Fruit fly (Drosophila melanogaster) whole organism, embryonic: ENCODE results near the gene mthl2.
A peak's percentile ranks its signal among the peaks of the same experiment; 100 is the strongest.

Experiments
- Atf-2 ChIP-seq: fragments of 200-800 bp; sonication (Bioruptor generic); optimal IDR thresholded peaks from 2 replicates; lab custom pipeline; 2016; ENCODE audit warnings: missing biosample characterization, missing genetic modification characterization
- BEAF-32 ChIP-seq: fragments of 200-800 bp; sonication (Bioruptor generic); optimal IDR thresholded peaks from 3 replicates; lab custom pipeline; 2017; ENCODE audit warnings: missing biosample characterization, missing genetic modification characterization, mild to moderate bottlenecking, moderate library complexity, missing genetic modification reagents
- CG1024 ChIP-seq: fragments of 200-800 bp; sonication (Bioruptor generic); IDR thresholded peaks from 2 replicates; pipeline ENCODE4 v1.3.6; 2022; ENCODE audit warnings: missing biosample characterization, missing genetic modification characterization
- CG10267 ChIP-seq: fragments of 200-800 bp; sonication (Bioruptor generic); optimal IDR thresholded peaks from 2 replicates; lab custom pipeline; 2018; ENCODE audit warnings: missing biosample characterization, mild to moderate bottlenecking, missing genetic modification characterization, moderate library complexity
- CG10366 ChIP-seq: fragments of 200-800 bp; sonication (Bioruptor generic); IDR thresholded peaks from 2 replicates; pipeline ENCODE4 v1.3.6; 2022; ENCODE audit warnings: missing biosample characterization, missing genetic modification characterization
- CG11247 ChIP-seq: fragments of 200-800 bp; sonication (Bioruptor generic); IDR thresholded peaks from 2 replicates; pipeline ENCODE4 v1.3.6; 2022; ENCODE audit warnings: missing biosample characterization, missing genetic modification characterization
- CG11398 ChIP-seq: fragments of 200-800 bp; sonication (Bioruptor generic); optimal IDR thresholded peaks from 2 replicates; lab custom pipeline; 2016; ENCODE audit warnings: missing biosample characterization, missing genetic modification characterization
- CG12155 ChIP-seq: fragments of 200-800 bp; sonication (Bioruptor generic); optimal IDR thresholded peaks from 3 replicates; lab custom pipeline; 2016; ENCODE audit warnings: missing biosample characterization, missing genetic modification characterization
- CG12236 ChIP-seq: fragments of 200-800 bp; sonication (Bioruptor generic); optimal IDR thresholded peaks from 2 replicates; lab custom pipeline; 2016; ENCODE audit warnings: missing biosample characterization, missing genetic modification characterization
- CG16813 ChIP-seq: fragments of 200-800 bp; sonication (Bioruptor generic); IDR thresholded peaks from 3 replicates; pipeline ENCODE4 v1.3.6; 2022; ENCODE audit warnings: missing biosample characterization, missing genetic modification characterization; ENCODE audit not compliant: partially characterized antibody
- CG1792 ChIP-seq: fragments of 200-800 bp; sonication (Bioruptor generic); optimal IDR thresholded peaks from 2 replicates; lab custom pipeline; 2016; ENCODE audit warnings: missing biosample characterization, missing genetic modification characterization
- CG18011 ChIP-seq: fragments of 200-800 bp; sonication (Bioruptor generic); optimal IDR thresholded peaks from 2 replicates; lab custom pipeline; 2017; ENCODE audit warnings: missing biosample characterization, missing genetic modification characterization, mild to moderate bottlenecking, moderate library complexity, missing genotype
- CG2202 ChIP-seq: fragments of 200-800 bp; sonication (Bioruptor generic); optimal IDR thresholded peaks from 2 replicates; lab custom pipeline; 2018; ENCODE audit warnings: missing biosample characterization, mild to moderate bottlenecking, missing genetic modification characterization
- CG3281 ChIP-seq: fragments of 200-800 bp; sonication (Bioruptor generic); optimal IDR thresholded peaks from 3 replicates; lab custom pipeline; 2017; ENCODE audit warnings: missing biosample characterization, mild to moderate bottlenecking, missing genetic modification characterization
- CG33213 ChIP-seq: fragments of 200-800 bp; sonication (Bioruptor generic); optimal IDR thresholded peaks from 3 replicates; lab custom pipeline; 2016; ENCODE audit warnings: missing biosample characterization, missing genetic modification characterization
- CG33557 ChIP-seq: fragments of 200-800 bp; sonication (Bioruptor generic); optimal IDR thresholded peaks from 2 replicates; lab custom pipeline; 2019; ENCODE audit warnings: missing biosample characterization, mild to moderate bottlenecking, missing genetic modification characterization, moderate library complexity
- CG3838 ChIP-seq: fragments of 200-800 bp; sonication (Bioruptor generic); optimal IDR thresholded peaks from 3 replicates; lab custom pipeline; 2016; ENCODE audit warnings: missing biosample characterization, missing genetic modification characterization
- CG4360 ChIP-seq: fragments of 200-800 bp; sonication (Bioruptor generic); IDR thresholded peaks from 2 replicates; pipeline ENCODE4 v1.3.6; 2022; ENCODE audit warnings: missing biosample characterization, missing genetic modification characterization
- CG5245 ChIP-seq: fragments of 200-800 bp; sonication (Bioruptor generic); optimal IDR thresholded peaks from 3 replicates; lab custom pipeline; 2016; ENCODE audit warnings: missing biosample characterization, missing genetic modification characterization
- CG6175 ChIP-seq: fragments of 200-800 bp; sonication (Bioruptor generic); IDR thresholded peaks from 3 replicates; pipeline ENCODE4 v1.3.6; 2022; ENCODE audit warnings: missing biosample characterization, missing genetic modification characterization
- CG6254 ChIP-seq: fragments of 200-800 bp; sonication (Bioruptor generic); optimal IDR thresholded peaks from 3 replicates; lab custom pipeline; 2017; ENCODE audit warnings: mild to moderate bottlenecking, missing biosample characterization, missing genetic modification reagents, missing genetic modification characterization
- CG6272 ChIP-seq: fragments of 200-800 bp; sonication (Bioruptor generic); IDR thresholded peaks from 2 replicates; pipeline ENCODE4 v1.3.6; 2022; ENCODE audit warnings: missing biosample characterization, missing genetic modification characterization
- CG7839 ChIP-seq: fragments of 200-800 bp; sonication (Bioruptor generic); optimal IDR thresholded peaks from 3 replicates; lab custom pipeline; 2018; ENCODE audit warnings: missing biosample characterization, mild to moderate bottlenecking, missing genetic modification characterization, moderate library complexity
- CG7928 ChIP-seq: fragments of 200-800 bp; sonication (Bioruptor generic); optimal IDR thresholded peaks from 2 replicates; lab custom pipeline; 2017; ENCODE audit warnings: missing biosample characterization, mild to moderate bottlenecking, missing genetic modification characterization
- CG8388 ChIP-seq: fragments of 200-800 bp; sonication (Bioruptor generic); optimal IDR thresholded peaks from 2 replicates; lab custom pipeline; 2019; ENCODE audit warnings: missing biosample characterization, mild to moderate bottlenecking, missing genetic modification characterization, moderate library complexity
- CoRest ChIP-seq: fragments of 200-800 bp; sonication (Bioruptor generic); optimal IDR thresholded peaks from 3 replicates; lab custom pipeline; 2018; ENCODE audit warnings: missing biosample characterization, mild to moderate bottlenecking, missing genetic modification characterization, moderate library complexity
- CrebB ChIP-seq: fragments of 200-800 bp; sonication (Bioruptor generic); optimal IDR thresholded peaks from 3 replicates; lab custom pipeline; 2018; ENCODE audit warnings: missing biosample characterization, mild to moderate bottlenecking, missing genetic modification characterization
- Fer2 ChIP-seq: fragments of 200-800 bp; sonication (Bioruptor generic); optimal IDR thresholded peaks from 2 replicates; lab custom pipeline; 2018; ENCODE audit warnings: missing biosample characterization, mild to moderate bottlenecking, missing genetic modification characterization, moderate library complexity
- Hmr ChIP-seq: fragments of 200-800 bp; sonication (Bioruptor generic); optimal IDR thresholded peaks from 3 replicates; lab custom pipeline; 2017; ENCODE audit warnings: mild to moderate bottlenecking, missing biosample characterization, missing genetic modification reagents, missing genetic modification characterization
- MBD-R2 ChIP-seq: fragments of 200-800 bp; sonication (Bioruptor generic); IDR thresholded peaks from 2 replicates; pipeline ENCODE4 v1.3.6; 2022; ENCODE audit warnings: missing biosample characterization, missing genetic modification characterization
- Nf-YC ChIP-seq: fragments of 200-800 bp; optimal IDR thresholded peaks from 3 replicates; lab custom pipeline; 2019; ENCODE audit warnings: missing biosample characterization, mild to moderate bottlenecking, missing genetic modification characterization, moderate library complexity
- NfI ChIP-seq: fragments of 200-800 bp; sonication (Bioruptor generic); optimal IDR thresholded peaks from 3 replicates; lab custom pipeline; 2018; ENCODE audit warnings: missing biosample characterization, mild to moderate bottlenecking, missing genetic modification characterization, moderate library complexity
- Ptx1 ChIP-seq: fragments of 200-800 bp; sonication (Bioruptor generic); IDR thresholded peaks from 2 replicates; pipeline ENCODE4 v1.3.6; 2022; ENCODE audit warnings: missing biosample characterization, missing genetic modification characterization
- Scr ChIP-seq: fragments of 200-800 bp; sonication (Bioruptor generic); IDR thresholded peaks from 2 replicates; pipeline ENCODE4 v1.3.6; 2022; ENCODE audit warnings: missing biosample characterization, missing genetic modification characterization; ENCODE audit not compliant: partially characterized antibody
- TFAM ChIP-seq: fragments of 200-800 bp; sonication (Bioruptor generic); optimal IDR thresholded peaks from 2 replicates; lab custom pipeline; 2017; ENCODE audit warnings: missing biosample characterization, missing genetic modification characterization, inconsistent platforms
- eve ChIP-seq, 2 experiments: fragments of >200 bp; optimal IDR thresholded peaks; 2 replicates each; lab custom pipeline; 2017; ENCODE audit warnings: missing biosample characterization in 2 of 2, missing genetic modification characterization in 2 of 2
- inv ChIP-seq: fragments of 200-800 bp; sonication (Bioruptor generic); IDR thresholded peaks from 2 replicates; pipeline ENCODE4 v1.3.6; 2022; ENCODE audit warnings: missing biosample characterization, missing genetic modification characterization; ENCODE audit not compliant: partially characterized antibody
- knrl ChIP-seq: fragments of 200-800 bp; sonication (Bioruptor generic); IDR thresholded peaks from 3 replicates; pipeline ENCODE4 v1.3.6; 2022; ENCODE audit warnings: missing biosample characterization, missing genetic modification characterization; ENCODE audit not compliant: partially characterized antibody
- mirr ChIP-seq: fragments of 200-800 bp; sonication (Bioruptor generic); optimal IDR thresholded peaks from 3 replicates; lab custom pipeline; 2018; ENCODE audit warnings: missing biosample characterization, mild to moderate bottlenecking, missing genetic modification characterization
- nau ChIP-seq: fragments of 200-800 bp; sonication (Bioruptor generic); optimal IDR thresholded peaks from 3 replicates; lab custom pipeline; 2017; ENCODE audit warnings: missing biosample characterization, mild to moderate bottlenecking, missing genetic modification characterization, missing genetic modification reagents
- pho ChIP-seq: fragments of 200-800 bp; sonication (Bioruptor generic); optimal IDR thresholded peaks from 2 replicates; lab custom pipeline; 2016; ENCODE audit warnings: missing biosample characterization, missing genetic modification characterization
- pros ChIP-seq: fragments of 200-800 bp; sonication (Bioruptor generic); optimal IDR thresholded peaks from 3 replicates; lab custom pipeline; 2019; ENCODE audit warnings: missing biosample characterization, mild to moderate bottlenecking, missing genetic modification characterization, moderate library complexity
- sd ChIP-seq: fragments of 200-800 bp; sonication (Bioruptor generic); optimal IDR thresholded peaks from 3 replicates; lab custom pipeline; 2018; ENCODE audit warnings: missing biosample characterization, mild to moderate bottlenecking, missing genetic modification characterization, moderate library complexity
- slou ChIP-seq: fragments of 200-800 bp; sonication (Bioruptor generic); optimal IDR thresholded peaks from 3 replicates; lab custom pipeline; 2016; ENCODE audit warnings: missing biosample characterization, missing genetic modification characterization
- unpg ChIP-seq: fragments of 200-800 bp; sonication (Bioruptor generic); optimal IDR thresholded peaks from 3 replicates; lab custom pipeline; 2018; ENCODE audit warnings: missing biosample characterization, mild to moderate bottlenecking, missing genetic modification characterization, moderate library complexity
- yki ChIP-seq: fragments of >200 bp; optimal IDR thresholded peaks from 3 replicates; lab custom pipeline; 2018
- zf30C ChIP-seq: fragments of 200-800 bp; sonication (Bioruptor generic); optimal IDR thresholded peaks from 3 replicates; lab custom pipeline; 2018; ENCODE audit warnings: missing biosample characterization, mild to moderate bottlenecking, missing genetic modification characterization

The mthl2 gene

dm6 chr3L:5576543-5576942 is 28.0 kb upstream of the mthl2 start (continued):
- TF ChIP-seq CG6254 (GFP tag; lab: Kevin White, UChicago) = peak; percentile 31
- TF ChIP-seq CG12155 = no peak
- TF ChIP-seq nau (GFP tag; lab: Kevin White, UChicago) = no peak
- no peak for TF ChIP-seq mirr
- no peak for TF ChIP-seq CG6272 (GFP tag; lab: Robert Waterston, UW)

dm6 chr3L:5577250-5578138 is 27.1 kb upstream of the mthl2 start, which contains the start of gene Msr-110:
TSS of gene Msr-110 (minus strand) at chr3L:5577348.
- TF ChIP-seq Fer2 (tag; lab: Kevin White, UChicago) (peak; percentile 89), CG1792 (GFP tag; lab: Kevin White, UChicago) (peak; percentile 52), CG3281 (GFP tag; lab: Kevin White, UChicago) (peak; percentile 89), slou (peak; percentile 68), CrebB (tag; lab: Kevin White, UChicago) (peak; percentile 81), Hmr (GFP tag; lab: Kevin White, UChicago) (peak; percentile 86), unpg (GFP tag; lab: Kevin White, UChicago) (peak; percentile 91), CG4360 (GFP tag; lab: Robert Waterston, UW) (no peak), CG11398 (GFP tag; lab: Kevin White, UChicago) (peak; percentile 37), CG18011 (peak; percentile 35), CG33557 (GFP tag; lab: Kevin White, UChicago) (no peak), inv (GFP tag; lab: Robert Waterston, UW) (no peak), yki (lab: Kevin White, UChicago) (no peak), CG16813 (GFP tag; lab: Robert Waterston, UW) (no peak), CG1024 (peak; percentile 49; the same call in 1 of the 2 replicates), CG5245 (peak; percentile 67), CG11247 (GFP tag; lab: Robert Waterston, UW) (peak; percentile 88), CG10366 (GFP tag; lab: Robert Waterston, UW) (peak; percentile 90), CG12236 (GFP tag; lab: Kevin White, UChicago) (peak; percentile 33), Scr (no peak), CG2202 (tag; lab: Kevin White, UChicago) (no peak), Atf-2 (GFP tag; lab: Kevin White, UChicago) (peak; percentile 59), TFAM (no peak), MBD-R2 (GFP tag; lab: Robert Waterston, UW) (peak; percentile 87), CG6175 (GFP tag; lab: Robert Waterston, UW) (peak; percentile 52; the same call in 2 of the 3 replicates), CG8388 (GFP tag; lab: Kevin White, UChicago) (peak; percentile 72), CG7839 (peak; percentile 93), NfI (GFP tag; lab: Kevin White, UChicago) (peak; percentile 83), Nf-YC (peak; percentile 86), pros (GFP tag; lab: Kevin White, UChicago) (no peak), CG7928 (GFP tag; lab: Kevin White, UChicago) (peak; percentile 60), BEAF-32 (peak; percentile 4), pho (GFP tag; lab: Kevin White, UChicago) (peak; percentile 75), CG3838 (peak; percentile 73), eve (GFP tag; optimal IDR thresholded peaks at IDR 0.05; lab: Kevin White, UChicago) (peak in 1 of 2 experiments; percentile 96), Ptx1 (GFP tag; lab: Robert Waterston, UW) (peak; percentile 95), CG33213 (peak; percentile 32), CoRest (tag; lab: Kevin White, UChicago) (peak; percentile 93), zf30C (GFP tag; lab: Kevin White, UChicago) (no peak), CG10267 (tag; lab: Kevin White, UChicago) (peak; percentile 75), sd (tag; lab: Kevin White, UChicago) (peak; percentile 82), knrl (GFP tag; lab: Robert Waterston, UW) (no peak)
